Fruit fly (Drosophila melanogaster): Measurements from ENCODE around the gene CG7888.

The CG7888 gene

dm6 chr3L:11021958-11022357 is 31.9 kb upstream of the CG7888 start (continued):
- TF ChIP-seq chm (GFP tag; IDR thresholded peaks at IDR 0.05), result no peak
- TF ChIP-seq CG12299 (tag; optimal IDR thresholded peaks at IDR 0.05), result no peak
- TF ChIP-seq Ada2b (GFP tag; IDR thresholded peaks at IDR 0.05), result no peak
- TF ChIP-seq CG1603 (tag; optimal IDR thresholded peaks at IDR 0.05), result no peak
- no peak for TF ChIP-seq shn (GFP tag; optimal IDR thresholded peaks at IDR 0.05)
- no peak for TF ChIP-seq ro (GFP tag; IDR thresholded peaks at IDR 0.05)
- peak; percentile 3 for TF ChIP-seq nom (GFP tag; optimal IDR thresholded peaks at IDR 0.05)
- TF ChIP-seq pnt (GFP tag; optimal IDR thresholded peaks at IDR 0.05), result no peak
- no peak for TF ChIP-seq CG15011 (GFP tag; optimal IDR thresholded peaks at IDR 0.05)
- TF ChIP-seq tin (GFP tag; optimal IDR thresholded peaks at IDR 0.05), result no peak
- no peak for TF ChIP-seq CG8359 (GFP tag; optimal IDR thresholded peaks at IDR 0.05; ENCODE audit: borderline replicate concordance)
- peak in 1 of 2 experiments; percentile 7 for TF ChIP-seq bsh (GFP tag; optimal IDR thresholded peaks at IDR 0.05)

- TF ChIP-seq sd (tag; optimal IDR thresholded peaks at IDR 0.05) (no peak), sens (GFP tag) (peak; percentile 1)
Measured at dm6 chr3L:11023235-11023634, 30.6 kb upstream of the CG7888 start, which contains the start of gene Fad2. Fad2 (plus strand) TSS chr3L:11023535.

- TF ChIP-seq dm (GFP tag; optimal IDR thresholded peaks at IDR 0.05) (no peak), CG2116 (GFP tag; optimal IDR thresholded peaks at IDR 0.05) (no peak), Mrtf (GFP tag; IDR thresholded peaks at IDR 0.05) (0 out of 3 replicates have a peak, but pooled peaks have one; percentile 35), jumu (GFP tag; optimal IDR thresholded peaks at IDR 0.05) (no peak)
Measured at dm6 chr3L:11025261-11025660, 28.6 kb upstream of the CG7888 start, which contains the start of gene CG32079. CG32079 (plus strand) TSS chr3L:11025561.

- TF ChIP-seq E2f2 (GFP tag; IDR thresholded peaks at IDR 0.05), result no peak
- TF ChIP-seq fd96Cb (tag; optimal IDR thresholded peaks at IDR 0.05), result no peak
Measured at dm6 chr3L:11027279-11027678, 26.6 kb upstream of the CG7888 start, which contains the start of gene CG32081. CG32081 (plus strand) TSS chr3L:11027579.

DNA sequence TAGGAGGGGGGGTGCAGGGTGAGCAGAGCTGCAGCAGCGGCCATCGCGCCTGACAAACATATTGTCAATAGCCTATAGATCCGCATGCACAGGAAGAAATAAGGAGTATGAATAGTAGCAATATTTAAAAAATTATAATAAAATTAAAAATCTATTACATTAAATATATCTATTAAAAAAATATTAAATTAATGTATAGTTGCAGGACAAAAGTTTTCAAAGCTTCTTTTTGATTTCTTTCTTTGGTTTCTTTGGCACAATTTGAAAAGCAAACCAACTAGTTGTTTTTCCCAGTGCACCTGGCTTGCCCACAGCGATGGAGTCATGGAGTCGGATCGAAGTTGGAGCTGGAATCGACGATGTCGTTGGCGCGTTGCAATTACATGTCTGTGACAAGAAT is 22.1 kb upstream of the CG7888 start:
- TF ChIP-seq CG12391 (tag; optimal IDR thresholded peaks at IDR 0.05) (peak; percentile 30), CG9817 (tag; optimal IDR thresholded peaks at IDR 0.05) (no peak), Nf-YC (tag; optimal IDR thresholded peaks at IDR 0.05) (no peak), Mad (GFP tag; optimal IDR thresholded peaks at IDR 0.05) (no peak), sima (GFP tag; optimal IDR thresholded peaks at IDR 0.05) (no peak), CG34376 (GFP tag; optimal IDR thresholded peaks at IDR 0.05) (no peak), grn (GFP tag; optimal IDR thresholded peaks at IDR 0.05) (no peak), CG11695 (GFP tag; IDR thresholded peaks at IDR 0.05) (no peak), CG10654 (GFP tag; optimal IDR thresholded peaks at IDR 0.05) (no peak), Dp (GFP tag; optimal IDR thresholded peaks at IDR 0.05) (no peak), CG17612 (GFP tag; IDR thresholded peaks at IDR 0.05) (no peak), Taf1 (GFP tag; IDR thresholded peaks at IDR 0.05) (no peak), crol (GFP tag; IDR thresholded peaks at IDR 0.05) (no peak), Dek (tag; optimal IDR thresholded peaks at IDR 0.05) (no peak), ato (GFP tag; IDR thresholded peaks at IDR 0.05; ENCODE audit: partially characterized antibody) (no peak), al (GFP tag; IDR thresholded peaks at IDR 0.05) (no peak), CG4282 (GFP tag; optimal IDR thresholded peaks at IDR 0.05) (no peak), CG11398 (GFP tag; optimal IDR thresholded peaks at IDR 0.05) (no peak), CG30020 (tag; optimal IDR thresholded peaks at IDR 0.05) (no peak), CG8765 (GFP tag; IDR thresholded peaks at IDR 0.05) (no peak), row (GFP tag; IDR thresholded peaks at IDR 0.05) (no peak), onecut (GFP tag; IDR thresholded peaks at IDR 0.05) (no peak), CG13624 (GFP tag; optimal IDR thresholded peaks at IDR 0.05) (no peak), Hey (tag; optimal IDR thresholded peaks at IDR 0.05) (no peak), CG11504 (tag; optimal IDR thresholded peaks at IDR 0.05) (peak; percentile 17), Nf-YB (GFP tag; optimal IDR thresholded peaks at IDR 0.05) (no peak)

Data from whole organism, embryonic.